Worm (Caenorhabditis elegans): ENCODE measurements around the gene M03F8.5.

DNA sequence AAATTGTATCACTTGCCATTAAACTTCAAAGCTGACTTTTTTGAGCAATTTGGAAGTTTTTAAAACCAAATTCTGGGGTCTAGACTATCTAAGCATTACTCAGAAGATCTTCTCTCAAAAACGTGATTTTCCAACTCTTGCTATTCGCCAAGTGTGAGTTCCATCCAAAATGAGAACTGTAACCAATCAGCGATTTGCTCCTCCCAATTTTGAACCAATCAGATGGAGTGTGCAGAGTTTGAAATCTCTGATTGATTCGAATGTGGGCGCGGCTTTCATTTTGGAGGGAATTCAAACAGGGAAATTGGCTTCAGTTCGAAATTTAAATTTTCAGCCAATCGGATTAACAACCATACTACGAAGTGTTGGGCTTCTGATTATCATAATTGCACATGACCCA lies 16.5 kb upstream of the M03F8.5 start:
- no peak for TF ChIP-seq unc-62 (GFP tag; optimal IDR thresholded peaks at IDR 0.05)
- TF ChIP-seq K12H6.12 (tag; optimal IDR thresholded peaks at IDR 0.05): no peak

Data from whole organism, young adult.